Worm (Caenorhabditis elegans) whole organism, L2 larva: ENCODE results near the gene srh-1.

ENCODE experiments used
- ZK546.5 ChIP-seq: sonication (generic microtip); optimal IDR thresholded peaks from 2 replicates; lab custom pipeline; 2017; ENCODE audit warnings: missing biosample characterization, missing genetic modification characterization
- ceh-16 ChIP-seq: fragments of 150-350 bp; optimal IDR thresholded peaks from 2 replicates; lab custom pipeline; 2014; ENCODE audit warnings: missing biosample characterization, missing genetic modification characterization
- egl-27 ChIP-seq: sonication (generic microtip); optimal IDR thresholded peaks from 3 replicates; lab custom pipeline; 2017; ENCODE audit warnings: missing biosample characterization, missing genetic modification reagents, missing genetic modification characterization
- elt-3 ChIP-seq: sonication (generic microtip); optimal IDR thresholded peaks from 2 replicates; lab custom pipeline; 2017; ENCODE audit warnings: missing biosample characterization, missing genetic modification characterization
- lin-39 ChIP-seq: fragments of 150-350 bp; optimal IDR thresholded peaks from 2 replicates; lab custom pipeline; 2014; ENCODE audit warnings: missing biosample characterization, missing genetic modification reagents, missing genetic modification characterization
- mab-5 ChIP-seq: fragments of 150-350 bp; optimal IDR thresholded peaks from 2 replicates; lab custom pipeline; 2014; ENCODE audit warnings: missing biosample characterization, missing genetic modification characterization
- nhr-23 ChIP-seq: fragments of 150-350 bp; optimal IDR thresholded peaks from 2 replicates; lab custom pipeline; 2014; ENCODE audit warnings: missing biosample characterization, missing genetic modification reagents, missing genetic modification characterization
- zag-1 ChIP-seq: fragments of 150-350 bp; optimal IDR thresholded peaks from 2 replicates; lab custom pipeline; 2014; ENCODE audit warnings: missing biosample characterization, missing genetic modification characterization

DNA sequence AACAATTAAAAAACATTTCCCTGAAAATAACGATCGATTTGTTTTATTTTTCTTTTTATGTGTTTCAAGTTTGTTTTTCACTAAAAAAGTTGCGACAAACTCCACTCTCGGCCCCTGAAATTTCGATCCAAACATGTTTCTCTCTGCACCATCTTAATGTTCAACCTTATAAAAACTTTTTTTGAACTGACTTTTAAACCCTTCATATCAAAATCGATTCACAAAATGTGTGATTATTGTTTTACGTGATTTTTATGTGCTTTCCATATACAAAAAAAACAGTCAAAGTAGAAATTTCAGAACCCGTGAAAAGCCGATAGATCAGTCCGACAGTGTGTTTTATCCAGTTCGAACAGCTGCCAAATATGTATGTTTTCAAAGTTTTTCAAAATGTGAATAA is 41.9 kb downstream of the srh-1 start, which contains the start of gene ccch-1:
- no peak for TF ChIP-seq egl-27 (tag; lab: Kevin White, UChicago)
- no peak for TF ChIP-seq zag-1
- no peak for TF ChIP-seq mab-5 (tag; lab: Kevin White, UChicago)
- TF ChIP-seq ceh-16 (tag; lab: Kevin White, UChicago): no peak
- no peak for TF ChIP-seq nhr-23 (tag; lab: Kevin White, UChicago)
- TF ChIP-seq ZK546.5 (tag; lab: Kevin White, UChicago): no peak
- no peak for TF ChIP-seq lin-39 (tag; lab: Kevin White, UChicago)
- TF ChIP-seq elt-3 (tag; lab: Kevin White, UChicago): no peak
